Fruit fly (Drosophila melanogaster): ENCODE data around the gene CG7857.

Gene CG7857

dm6 chr3L:15504687-15505086, at the start of gene CG7857:
CG7857 (minus strand) TSS chr3L:15504894.
- no peak for TF ChIP-seq Rel (GFP tag; optimal IDR thresholded peaks at IDR 0.05)
- TF ChIP-seq Rel (tag; optimal IDR thresholded peaks at IDR 0.05) = peak; percentile 29
- TF ChIP-seq brk (GFP tag; optimal IDR thresholded peaks at IDR 0.05) = no peak
- TF ChIP-seq sage (GFP tag; optimal IDR thresholded peaks at IDR 0.05) = peak; percentile 14
- no peak for TF ChIP-seq fru (GFP tag; optimal IDR thresholded peaks at IDR 0.05)

dm6 chr3L:15553993-15554644, 49.4 kb upstream of the CG7857 start, which contains the start of gene AGO2:
AGO2 (plus strand) TSS chr3L:15554113.
- no peak for TF ChIP-seq CG32264 (GFP tag; optimal IDR thresholded peaks at IDR 0.05)
- no peak for TF ChIP-seq OdsH (GFP tag; optimal IDR thresholded peaks at IDR 0.05)
- peak; percentile 54 for TF ChIP-seq Hr83 (GFP tag; optimal IDR thresholded peaks at IDR 0.05; ENCODE audit: poor library complexity, severe bottlenecking)
- no peak for TF ChIP-seq usp (GFP tag; optimal IDR thresholded peaks at IDR 0.05)
- TF ChIP-seq Hnf4 (GFP tag; optimal IDR thresholded peaks at IDR 0.05) = peak; percentile 65
- TF ChIP-seq Vsx2 (GFP tag; optimal IDR thresholded peaks at IDR 0.05; ENCODE audit: partially characterized antibody) = no peak
- TF ChIP-seq CrebA (GFP tag; optimal IDR thresholded peaks at IDR 0.05; ENCODE audit: borderline replicate concordance) = no peak
- TF ChIP-seq dl (GFP tag; optimal IDR thresholded peaks at IDR 0.05; ENCODE audit: insufficient read depth in 1 of 2, partially characterized antibody in 2 of 2) = peak in 1 of 2 experiments; percentile 7
- TF ChIP-seq tai (GFP tag; optimal IDR thresholded peaks at IDR 0.05) = no peak
- no peak for TF ChIP-seq dmrt93B (GFP tag; optimal IDR thresholded peaks at IDR 0.05)
- no peak for TF ChIP-seq dsf (GFP tag; optimal IDR thresholded peaks at IDR 0.05; ENCODE audit: borderline replicate concordance)
- TF ChIP-seq ey (GFP tag; optimal IDR thresholded peaks at IDR 0.05) = no peak
- TF ChIP-seq N (GFP tag; optimal IDR thresholded peaks at IDR 0.05) = no peak
- TF ChIP-seq Sp1 (GFP tag; optimal IDR thresholded peaks at IDR 0.05) = peak; percentile 56
- TF ChIP-seq sv (GFP tag; optimal IDR thresholded peaks at IDR 0.05) = no peak
- TF ChIP-seq Rel (GFP tag; optimal IDR thresholded peaks at IDR 0.05) = no peak
- TF ChIP-seq Rel (tag; optimal IDR thresholded peaks at IDR 0.05) = peak; percentile 100
- TF ChIP-seq fru (GFP tag; optimal IDR thresholded peaks at IDR 0.05) = peak; percentile 27
- no peak for TF ChIP-seq rgr (GFP tag; optimal IDR thresholded peaks at IDR 0.05)
- no peak for TF ChIP-seq Abd-B (GFP tag; optimal IDR thresholded peaks at IDR 0.05)
- TF ChIP-seq woc (GFP tag; optimal IDR thresholded peaks at IDR 0.05) = no peak
- TF ChIP-seq Myc (optimal IDR thresholded peaks at IDR 0.05) = peak; percentile 36
- no peak for TF ChIP-seq GATAd (GFP tag; optimal IDR thresholded peaks at IDR 0.05)
- TF ChIP-seq foxo (GFP tag; optimal IDR thresholded peaks at IDR 0.05) = no peak
- peak; percentile 76 for TF ChIP-seq Jra (GFP tag; optimal IDR thresholded peaks at IDR 0.05)
- peak; percentile 45 for TF ChIP-seq br (GFP tag; optimal IDR thresholded peaks at IDR 0.05)
- TF ChIP-seq Dif (GFP tag; optimal IDR thresholded peaks at IDR 0.05; ENCODE audit: partially characterized antibody) = no peak
- TF ChIP-seq h (GFP tag; optimal IDR thresholded peaks at IDR 0.05) = peak; percentile 24
- no peak for TF ChIP-seq brk (GFP tag; optimal IDR thresholded peaks at IDR 0.05)
- TF ChIP-seq pan (optimal IDR thresholded peaks at IDR 0.05) = no peak
- TF ChIP-seq sage (GFP tag; optimal IDR thresholded peaks at IDR 0.05) = peak; percentile 35
- no peak for TF ChIP-seq jim (GFP tag; optimal IDR thresholded peaks at IDR 0.05)
- TF ChIP-seq HLH106 (tag; optimal IDR thresholded peaks at IDR 0.05) = peak; percentile 13
- no peak for TF ChIP-seq lola (GFP tag; optimal IDR thresholded peaks at IDR 0.05)
- TF ChIP-seq psq (GFP tag; optimal IDR thresholded peaks at IDR 0.05) = no peak
- TF ChIP-seq Dfd (GFP tag; optimal IDR thresholded peaks at IDR 0.05) = peak; percentile 79
- no peak for TF ChIP-seq Hr78 (GFP tag; optimal IDR thresholded peaks at IDR 0.05)
- TF ChIP-seq CG9705 (GFP tag; optimal IDR thresholded peaks at IDR 0.05) = no peak
- no peak for TF ChIP-seq Mio (GFP tag; optimal IDR thresholded peaks at IDR 0.05)

dm6 chr3L:15548843-15549242, 44.1 kb upstream of the CG7857 start:
- no peak for TF ChIP-seq Myc (optimal IDR thresholded peaks at IDR 0.05)
- TF ChIP-seq jim (GFP tag; optimal IDR thresholded peaks at IDR 0.05) = no peak
- no peak for TF ChIP-seq usp (GFP tag; optimal IDR thresholded peaks at IDR 0.05)
- no peak for TF ChIP-seq Mio (GFP tag; optimal IDR thresholded peaks at IDR 0.05)
- TF ChIP-seq HLH106 (tag; optimal IDR thresholded peaks at IDR 0.05) = no peak
- no peak for TF ChIP-seq Vsx2 (GFP tag; optimal IDR thresholded peaks at IDR 0.05; ENCODE audit: partially characterized antibody)
- TF ChIP-seq OdsH (GFP tag; optimal IDR thresholded peaks at IDR 0.05) = peak; percentile 40
- peak; percentile 42 for TF ChIP-seq Hr83 (GFP tag; optimal IDR thresholded peaks at IDR 0.05; ENCODE audit: poor library complexity, severe bottlenecking)
- TF ChIP-seq Rel (GFP tag; optimal IDR thresholded peaks at IDR 0.05) = no peak
- TF ChIP-seq Rel (tag; optimal IDR thresholded peaks at IDR 0.05) = no peak
- no peak for TF ChIP-seq CG32264 (GFP tag; optimal IDR thresholded peaks at IDR 0.05)
- TF ChIP-seq lola (GFP tag; optimal IDR thresholded peaks at IDR 0.05) = no peak
- TF ChIP-seq Sp1 (GFP tag; optimal IDR thresholded peaks at IDR 0.05) = peak; percentile 42
- TF ChIP-seq rgr (GFP tag; optimal IDR thresholded peaks at IDR 0.05) = peak; percentile 42
- TF ChIP-seq foxo (GFP tag; optimal IDR thresholded peaks at IDR 0.05) = peak in 1 of 2 experiments; percentile 13
- TF ChIP-seq psq (GFP tag; optimal IDR thresholded peaks at IDR 0.05) = no peak
- no peak for TF ChIP-seq tai (GFP tag; optimal IDR thresholded peaks at IDR 0.05)
- TF ChIP-seq dl (GFP tag; optimal IDR thresholded peaks at IDR 0.05; ENCODE audit: insufficient read depth in 1 of 2, partially characterized antibody in 2 of 2) = no peak
- TF ChIP-seq Abd-B (GFP tag; optimal IDR thresholded peaks at IDR 0.05) = no peak
- TF ChIP-seq ey (GFP tag; optimal IDR thresholded peaks at IDR 0.05) = no peak
- TF ChIP-seq Dif (GFP tag; optimal IDR thresholded peaks at IDR 0.05; ENCODE audit: partially characterized antibody) = no peak
- peak; percentile 13 for TF ChIP-seq fru (GFP tag; optimal IDR thresholded peaks at IDR 0.05)
- no peak for TF ChIP-seq Hr78 (GFP tag; optimal IDR thresholded peaks at IDR 0.05)
- TF ChIP-seq Dfd (GFP tag; optimal IDR thresholded peaks at IDR 0.05) = no peak
- TF ChIP-seq CrebA (GFP tag; optimal IDR thresholded peaks at IDR 0.05; ENCODE audit: borderline replicate concordance) = no peak
- TF ChIP-seq sage (GFP tag; optimal IDR thresholded peaks at IDR 0.05) = no peak
- no peak for TF ChIP-seq dsf (GFP tag; optimal IDR thresholded peaks at IDR 0.05; ENCODE audit: borderline replicate concordance)
- peak; percentile 17 for TF ChIP-seq br (GFP tag; optimal IDR thresholded peaks at IDR 0.05)
- no peak for TF ChIP-seq Hnf4 (GFP tag; optimal IDR thresholded peaks at IDR 0.05)
- TF ChIP-seq dmrt93B (GFP tag; optimal IDR thresholded peaks at IDR 0.05) = no peak
- TF ChIP-seq sv (GFP tag; optimal IDR thresholded peaks at IDR 0.05) = no peak
- TF ChIP-seq pan (optimal IDR thresholded peaks at IDR 0.05) = no peak
- TF ChIP-seq brk (GFP tag; optimal IDR thresholded peaks at IDR 0.05) = peak; percentile 13
- no peak for TF ChIP-seq CG9705 (GFP tag; optimal IDR thresholded peaks at IDR 0.05)
- peak; percentile 63 for TF ChIP-seq h (GFP tag; optimal IDR thresholded peaks at IDR 0.05)
- no peak for TF ChIP-seq GATAd (GFP tag; optimal IDR thresholded peaks at IDR 0.05)

Measured in whole organism, wandering third instar larva.